Worm (Caenorhabditis elegans): ENCODE results near the gene scl-1.

DNA sequence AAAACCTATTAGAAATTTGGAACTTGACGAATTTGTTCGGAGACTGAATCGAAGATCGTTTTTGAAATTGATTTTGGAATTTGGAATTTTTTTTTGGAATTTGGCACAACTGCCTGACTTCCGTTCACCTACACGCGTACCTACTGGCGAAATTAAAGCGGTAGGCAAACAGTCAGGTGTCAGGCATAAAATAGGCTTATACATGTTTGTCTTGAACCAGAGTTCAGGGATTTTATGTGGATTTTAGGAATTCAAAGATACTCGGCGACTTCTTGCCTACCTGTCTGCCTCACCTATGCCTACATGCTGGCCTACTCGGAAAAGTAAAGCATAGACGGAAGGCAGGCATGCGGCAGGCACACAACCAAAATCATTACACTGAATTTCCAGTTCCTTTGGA is 22.2 kb downstream of the scl-1 start:
- TF ChIP-seq ceh-82 (tag; optimal IDR thresholded peaks at IDR 0.05) (no peak), fos-1 (tag; optimal IDR thresholded peaks at IDR 0.05) (no peak), pqm-1 (tag; optimal IDR thresholded peaks at IDR 0.05) (no peak), pha-4 (tag; optimal IDR thresholded peaks at IDR 0.05) (no peak), ama-1 (optimal IDR thresholded peaks at IDR 0.05) (no peak), nhr-23 (tag; optimal IDR thresholded peaks at IDR 0.05) (no peak)

Measured in whole organism, L3 larva.